Worm (Caenorhabditis elegans): ENCODE data around the gene clec-64.

- no peak for TF ChIP-seq ref-1 (GFP tag; conservative IDR thresholded peaks at IDR 0.05)
- TF ChIP-seq med-1 (GFP tag; optimal IDR thresholded peaks at IDR 0.05; ENCODE audit: insufficient read depth): no peak
- TF ChIP-seq flt-1 (GFP tag; IDR thresholded peaks at IDR 0.05): no peak
- TF ChIP-seq cog-1 (tag; optimal IDR thresholded peaks at IDR 0.05): no peak
- no peak for TF ChIP-seq ztf-23 (GFP tag; IDR thresholded peaks at IDR 0.05)
- TF ChIP-seq T22C8.4 (GFP tag; IDR thresholded peaks at IDR 0.05): no peak
- no peak for TF ChIP-seq ztf-29 (GFP tag; IDR thresholded peaks at IDR 0.05)
Observed at ce11 chrII:12855900-12856299, 42.1 kb upstream of the clec-64 start, which contains the start of gene Y46G5A.29.

All from whole organism, midembryonic.